Fruit fly (Drosophila melanogaster): ENCODE data around the gene Tsp66E.

The Tsp66E gene

DNA sequence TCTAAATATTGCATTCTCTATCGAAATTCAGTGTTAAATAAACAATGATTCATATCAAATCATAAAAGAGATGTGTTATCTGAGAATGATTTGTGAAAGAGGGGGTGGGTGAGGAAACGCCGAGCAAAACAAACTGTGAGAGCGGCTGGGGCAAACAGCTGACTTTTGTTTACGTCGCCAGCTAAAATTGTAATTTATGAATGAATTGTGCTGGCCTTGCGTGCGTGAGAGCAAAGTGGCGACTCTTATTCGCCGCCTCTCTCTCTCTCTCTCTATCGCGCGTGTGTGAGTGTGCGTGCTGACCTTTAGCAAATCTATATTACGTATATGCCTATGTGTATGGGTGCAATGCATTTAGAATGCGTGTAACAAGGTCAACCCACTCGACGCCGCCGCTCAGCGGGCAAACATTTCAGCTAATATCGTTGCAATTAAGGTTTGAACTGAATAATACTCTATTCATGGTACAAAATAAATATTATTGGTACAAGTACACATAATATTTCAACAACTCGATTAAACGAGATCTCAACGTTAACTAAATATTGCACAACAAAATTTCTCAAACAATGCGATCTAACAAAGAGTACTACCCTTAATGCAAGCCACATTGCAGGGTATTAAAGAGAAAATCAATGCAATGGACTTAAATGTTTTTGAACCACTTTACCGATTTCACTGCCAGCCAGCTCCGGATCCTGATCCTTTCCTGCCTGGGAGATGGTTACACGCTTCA, 66.5 kb downstream of the Tsp66E start (continued):
- TF ChIP-seq Nf-YA (GFP tag; IDR thresholded peaks at IDR 0.05) = no peak
- TF ChIP-seq CG11695 (GFP tag; IDR thresholded peaks at IDR 0.05) = no peak
- TF ChIP-seq CG14860 (GFP tag; IDR thresholded peaks at IDR 0.05; ENCODE audit: partially characterized antibody) = 0 out of 3 replicates have a peak, but pooled peaks have one; percentile 36
- peak; percentile 32 for TF ChIP-seq CrebB (tag; optimal IDR thresholded peaks at IDR 0.05)
- peak; percentile 73 for TF ChIP-seq Drgx (GFP tag; IDR thresholded peaks at IDR 0.05)
- no peak for TF ChIP-seq CG10979 (tag; optimal IDR thresholded peaks at IDR 0.05)
- TF ChIP-seq Doc3 (GFP tag; IDR thresholded peaks at IDR 0.05; ENCODE audit: partially characterized antibody) = peak; percentile 44; the same call in 1 of the 3 replicates
- TF ChIP-seq ERR (GFP tag; optimal IDR thresholded peaks at IDR 0.05) = no peak
- no peak for TF ChIP-seq GATAe (GFP tag; conservative IDR thresholded peaks at IDR 0.05)
- TF ChIP-seq HLH54F (GFP tag; optimal IDR thresholded peaks at IDR 0.05) = no peak
- no peak for TF ChIP-seq Sox100B (GFP tag; optimal IDR thresholded peaks at IDR 0.05)
- TF ChIP-seq onecut (GFP tag; IDR thresholded peaks at IDR 0.05) = no peak
- TF ChIP-seq CG10274 (GFP tag; optimal IDR thresholded peaks at IDR 0.05) = no peak
- TF ChIP-seq Chrac-16 (GFP tag; optimal IDR thresholded peaks at IDR 0.05) = no peak
- peak; percentile 71 for TF ChIP-seq Dll (GFP tag; IDR thresholded peaks at IDR 0.05; ENCODE audit: partially characterized antibody)
- no peak for TF ChIP-seq lab (GFP tag; optimal IDR thresholded peaks at IDR 0.05)
- no peak for TF ChIP-seq Gug (GFP tag; IDR thresholded peaks at IDR 0.05)
- TF ChIP-seq lov (optimal IDR thresholded peaks at IDR 0.05) = no peak
- TF ChIP-seq lov (GFP tag; IDR thresholded peaks at IDR 0.05) = no peak
- TF ChIP-seq maf-S (GFP tag; optimal IDR thresholded peaks at IDR 0.05) = no peak
- peak; percentile 49 for TF ChIP-seq oc (tag; optimal IDR thresholded peaks at IDR 0.05)
- no peak for TF ChIP-seq PHDP (tag; optimal IDR thresholded peaks at IDR 0.05)
- TF ChIP-seq zfh1 (GFP tag; IDR thresholded peaks at IDR 0.05) = no peak
- TF ChIP-seq CoRest (tag; optimal IDR thresholded peaks at IDR 0.05) = no peak
- TF ChIP-seq nau (GFP tag; optimal IDR thresholded peaks at IDR 0.05) = no peak
- TF ChIP-seq HmgD (GFP tag; optimal IDR thresholded peaks at IDR 0.05) = no peak
- peak; percentile 65 for TF ChIP-seq gcm (GFP tag; optimal IDR thresholded peaks at IDR 0.05)
- no peak for TF ChIP-seq schlank (tag; optimal IDR thresholded peaks at IDR 0.05)
- peak; percentile 83 to 89 for TF ChIP-seq Trl (optimal IDR thresholded peaks at IDR 0.05)
- no peak for TF ChIP-seq Trl (GFP tag; optimal IDR thresholded peaks at IDR 0.05)
- TF ChIP-seq Adf1 (GFP tag; IDR thresholded peaks at IDR 0.05) = peak; percentile 11; the same call in 1 of the 2 replicates
- TF ChIP-seq CG17359 (tag; optimal IDR thresholded peaks at IDR 0.05) = peak; percentile 52
- TF ChIP-seq hbn (GFP tag; IDR thresholded peaks at IDR 0.05; ENCODE audit: partially characterized antibody) = peak; percentile 15; the same call in 1 of the 2 replicates
- no peak for TF ChIP-seq CG12104 (GFP tag; optimal IDR thresholded peaks at IDR 0.05)
- no peak for TF ChIP-seq Ada2b (GFP tag; IDR thresholded peaks at IDR 0.05)
- no peak for TF ChIP-seq dati (GFP tag; IDR thresholded peaks at IDR 0.05)
- no peak for TF ChIP-seq Meics (GFP tag; optimal IDR thresholded peaks at IDR 0.05)
- no peak for TF ChIP-seq CG12744 (GFP tag; optimal IDR thresholded peaks at IDR 0.05)
- peak; percentile 36; the same call in 1 of the 2 replicates for TF ChIP-seq CG10366 (GFP tag; IDR thresholded peaks at IDR 0.05)
- no peak for TF ChIP-seq CG3847 (GFP tag; IDR thresholded peaks at IDR 0.05)
- TF ChIP-seq caup (GFP tag; optimal IDR thresholded peaks at IDR 0.05; ENCODE audit: severe bottlenecking) = no peak
- TF ChIP-seq MESR4 (GFP tag; optimal IDR thresholded peaks at IDR 0.05) = no peak
- TF ChIP-seq CG7271 (tag; optimal IDR thresholded peaks at IDR 0.05) = no peak
- TF ChIP-seq cad (GFP tag; optimal IDR thresholded peaks at IDR 0.05) = no peak
- no peak for TF ChIP-seq CG14710 (tag; optimal IDR thresholded peaks at IDR 0.05)
- TF ChIP-seq CG17361 (GFP tag; IDR thresholded peaks at IDR 0.05) = no peak; the same call in 2 of the 3 replicates
- no peak for TF ChIP-seq tna (GFP tag; IDR thresholded peaks at IDR 0.05; ENCODE audit: partially characterized antibody)
- TF ChIP-seq ara (GFP tag; IDR thresholded peaks at IDR 0.05) = no peak; the same call in 1 of the 2 replicates
- no peak for TF ChIP-seq zen (tag; optimal IDR thresholded peaks at IDR 0.05)
- no peak for TF ChIP-seq CG32772 (GFP tag; IDR thresholded peaks at IDR 0.05)
